Fruit fly (Drosophila melanogaster): ENCODE results near the gene Fhos.

DNA sequence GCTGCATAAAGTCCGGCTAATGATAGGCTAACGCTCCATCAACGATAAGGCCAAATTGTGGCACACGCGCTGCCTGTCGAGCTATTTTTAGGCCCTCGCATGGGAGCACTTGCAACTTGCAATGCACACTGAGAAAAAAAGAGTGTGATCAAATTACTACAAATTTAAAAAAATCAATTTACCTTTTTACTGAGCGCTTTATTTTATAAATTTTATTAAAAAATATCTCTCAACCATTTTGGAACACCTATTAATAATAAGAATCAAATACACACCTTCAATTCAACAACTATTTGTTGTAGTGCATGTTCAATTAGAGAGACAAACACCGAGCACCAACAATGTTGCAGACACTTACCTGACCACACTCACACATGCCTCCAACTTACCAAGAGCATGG is 12.1 kb downstream of the Fhos start:
- TF ChIP-seq CG8478 (optimal IDR thresholded peaks at IDR 0.05) (no peak), CTCF (optimal IDR thresholded peaks at IDR 0.05) (no peak)

Data from S2 (cell line).